Worm (Caenorhabditis elegans) whole organism, early embryonic: ENCODE measurements around the gene srlf-22.
A peak's percentile ranks its signal among the peaks of the same experiment; 100 is the strongest.

Source experiments
- B0310.2 ChIP-seq: sonication (generic microtip); optimal IDR thresholded peaks from 2 replicates; lab custom pipeline; 2016; ENCODE audit warnings: mild to moderate bottlenecking, missing genetic modification characterization, missing compliant biosample characterization
- F13C5.2 ChIP-seq: sonication (generic microtip); optimal IDR thresholded peaks from 2 replicates; lab custom pipeline; 2017; ENCODE audit warnings: mild to moderate bottlenecking, missing genetic modification characterization, inconsistent platforms, missing compliant biosample characterization
- aly-1 ChIP-seq: sonication (generic microtip); optimal IDR thresholded peaks from 2 replicates; lab custom pipeline; 2016; ENCODE audit warnings: missing genetic modification characterization, missing compliant biosample characterization
- ama-1 ChIP-seq: fragments of 150-350 bp; optimal IDR thresholded peaks from 2 replicates; lab custom pipeline; 2014
- ceh-13 ChIP-seq: fragments of 200-800 bp; sonication (Bioruptor generic); optimal IDR thresholded peaks from 2 replicates; lab custom pipeline; 2018; ENCODE audit warnings: mild to moderate bottlenecking, missing genetic modification characterization, missing compliant biosample characterization
- ceh-36 ChIP-seq: sonication (generic microtip); optimal IDR thresholded peaks from 2 replicates; lab custom pipeline; 2016; ENCODE audit warnings: missing genetic modification characterization, inconsistent platforms, missing compliant biosample characterization
- ets-7 ChIP-seq: sonication (generic microtip); optimal IDR thresholded peaks from 2 replicates; lab custom pipeline; 2016; ENCODE audit warnings: missing genotype, missing genetic modification characterization, missing compliant biosample characterization
- flt-1 ChIP-seq: fragments of 200-800 bp; sonication (Bioruptor generic); IDR thresholded peaks from 2 replicates; pipeline ENCODE4 v1.3.6; 2022; ENCODE audit warnings: missing genetic modification characterization, missing compliant biosample characterization
- hmbx-1 ChIP-seq: sonication (generic microtip); optimal IDR thresholded peaks from 2 replicates; lab custom pipeline; 2016; ENCODE audit warnings: mild to moderate bottlenecking, missing genetic modification characterization, missing compliant biosample characterization
- hmg-4 ChIP-seq: fragments of 200-800 bp; sonication (Bioruptor generic); optimal IDR thresholded peaks from 2 replicates; lab custom pipeline; 2018; ENCODE audit warnings: mild to moderate bottlenecking, missing genetic modification characterization, missing compliant biosample characterization
- hnd-1 ChIP-seq: sonication (generic microtip); optimal IDR thresholded peaks from 2 replicates; lab custom pipeline; 2016; ENCODE audit warnings: missing genetic modification characterization, missing compliant biosample characterization
- pes-1 ChIP-seq: fragments of 200-800 bp; sonication (Bioruptor generic); IDR thresholded peaks from 2 replicates; pipeline ENCODE4 v1.3.6; 2022; ENCODE audit warnings: missing genetic modification reagents, missing genetic modification characterization, missing compliant biosample characterization
- scrt-1 ChIP-seq: fragments of 200-800 bp; sonication (Bioruptor generic); IDR thresholded peaks from 2 replicates; pipeline ENCODE4 v1.3.6; 2022; ENCODE audit warnings: missing genetic modification characterization, missing compliant biosample characterization
- sea-1 ChIP-seq: fragments of 200-800 bp; sonication (Bioruptor generic); conservative IDR thresholded peaks from 2 replicates; pipeline ENCODE4 v1.3.6; 2022; ENCODE audit warnings: missing genetic modification characterization, missing compliant biosample characterization
- tbx-11 ChIP-seq: fragments of 200-800 bp; sonication (Bioruptor generic); IDR thresholded peaks from 2 replicates; pipeline ENCODE4 v1.3.6; 2022; ENCODE audit warnings: missing genetic modification characterization, missing compliant biosample characterization
- tbx-37 ChIP-seq: fragments of 200-800 bp; sonication (Bioruptor generic); conservative IDR thresholded peaks from 2 replicates; pipeline ENCODE4 v1.3.6; 2022; ENCODE audit warnings: missing genetic modification reagents, missing genetic modification characterization, missing compliant biosample characterization
- tra-4 ChIP-seq: sonication (generic microtip); optimal IDR thresholded peaks from 2 replicates; lab custom pipeline; 2017; ENCODE audit warnings: missing genetic modification characterization, missing compliant biosample characterization

srlf-22 gene

ce11 chrV:854966-855365 is 36.0 kb upstream of the srlf-22 start, which contains the start of gene K09C6.9:
K09C6.9 (minus strand) TSS chrV:855066.
- no peak for TF ChIP-seq B0310.2 (tag; lab: Kevin White, UChicago)
- TF ChIP-seq ceh-36 (tag; lab: Kevin White, UChicago), result no peak
- TF ChIP-seq ets-7 (tag; lab: Kevin White, UChicago), result no peak
- TF ChIP-seq hmg-4, result no peak
- no peak for TF ChIP-seq hnd-1 (tag; lab: Kevin White, UChicago)
- TF ChIP-seq ceh-13 (GFP tag; lab: Kevin White, UChicago), result no peak

- TF ChIP-seq B0310.2 (tag; lab: Kevin White, UChicago) (no peak), ceh-13 (GFP tag; lab: Kevin White, UChicago) (no peak), hmg-4 (no peak), tbx-37 (GFP tag; lab: Robert Waterston, UW) (no peak), F13C5.2 (tag; lab: Kevin White, UChicago) (no peak), flt-1 (GFP tag; lab: Robert Waterston, UW) (no peak), pes-1 (GFP tag; lab: Robert Waterston, UW) (no peak), hnd-1 (tag; lab: Kevin White, UChicago) (no peak), aly-1 (tag; lab: Kevin White, UChicago) (no peak), sea-1 (GFP tag; lab: Robert Waterston, UW) (no peak), hmbx-1 (tag; lab: Kevin White, UChicago) (no peak), tbx-11 (GFP tag; lab: Robert Waterston, UW) (no peak), ama-1 (lab: Kevin White, UChicago) (no peak), ceh-36 (tag; lab: Kevin White, UChicago) (no peak), tra-4 (tag; lab: Kevin White, UChicago) (no peak), scrt-1 (GFP tag; lab: Robert Waterston, UW) (no peak), ets-7 (tag; lab: Kevin White, UChicago) (no peak)
Measured at ce11 chrV:856549-856948, 34.4 kb upstream of the srlf-22 start, which contains the start of gene K09C6.2. K09C6.2 (plus strand) TSS chrV:856849.

ce11 chrV:858841-859456 is 32.0 kb upstream of the srlf-22 start:
- TF ChIP-seq pes-1 (GFP tag; lab: Robert Waterston, UW) (peak; percentile 62), flt-1 (GFP tag; lab: Robert Waterston, UW) (peak; percentile 44; the same call in 1 of the 2 replicates), tbx-37 (GFP tag; lab: Robert Waterston, UW) (no peak)

ce11 chrV:866729-867128 is 24.2 kb upstream of the srlf-22 start, which contains the start of gene T02B11.3:
T02B11.3 (minus strand) TSS chrV:866829.
- no peak for TF ChIP-seq ets-7 (tag; lab: Kevin White, UChicago)
- no peak for TF ChIP-seq ceh-36 (tag; lab: Kevin White, UChicago)
- no peak for TF ChIP-seq aly-1 (tag; lab: Kevin White, UChicago)
- no peak for TF ChIP-seq B0310.2 (tag; lab: Kevin White, UChicago)
- no peak for TF ChIP-seq pes-1 (GFP tag; lab: Robert Waterston, UW)
- TF ChIP-seq hmbx-1 (tag; lab: Kevin White, UChicago), result no peak
- no peak for TF ChIP-seq F13C5.2 (tag; lab: Kevin White, UChicago)
- no peak for TF ChIP-seq ceh-13 (GFP tag; lab: Kevin White, UChicago)

- TF ChIP-seq pes-1 (GFP tag; lab: Robert Waterston, UW), result no peak
- no peak for TF ChIP-seq sea-1 (GFP tag; lab: Robert Waterston, UW)
Measured at ce11 chrV:871029-871428, 19.9 kb upstream of the srlf-22 start, which contains the start of gene T02B11.4. T02B11.4 (minus strand) TSS chrV:871129.

- no peak for TF ChIP-seq B0310.2 (tag; lab: Kevin White, UChicago)
- no peak for TF ChIP-seq F13C5.2 (tag; lab: Kevin White, UChicago)
- no peak for TF ChIP-seq pes-1 (GFP tag; lab: Robert Waterston, UW)
- no peak for TF ChIP-seq hmg-4
- TF ChIP-seq tbx-11 (GFP tag; lab: Robert Waterston, UW), result no peak
Measured at ce11 chrV:875945-876344, 15.0 kb upstream of the srlf-22 start, which contains the start of gene T02B11.9. T02B11.9 (plus strand) TSS chrV:876245.

ce11 chrV:878567-878966 is 12.4 kb upstream of the srlf-22 start, which contains the start of gene T02B11.8:
T02B11.8 (minus strand) TSS chrV:878667.
- TF ChIP-seq sea-1 (GFP tag; lab: Robert Waterston, UW) (no peak), F13C5.2 (tag; lab: Kevin White, UChicago) (no peak), pes-1 (GFP tag; lab: Robert Waterston, UW) (no peak), scrt-1 (GFP tag; lab: Robert Waterston, UW) (no peak), hnd-1 (tag; lab: Kevin White, UChicago) (no peak), tbx-11 (GFP tag; lab: Robert Waterston, UW) (no peak), ama-1 (lab: Kevin White, UChicago) (no peak), ets-7 (tag; lab: Kevin White, UChicago) (no peak), tra-4 (tag; lab: Kevin White, UChicago) (no peak), flt-1 (GFP tag; lab: Robert Waterston, UW) (no peak), B0310.2 (tag; lab: Kevin White, UChicago) (no peak), hmbx-1 (tag; lab: Kevin White, UChicago) (no peak)

- TF ChIP-seq scrt-1 (GFP tag; lab: Robert Waterston, UW) (no peak), tra-4 (tag; lab: Kevin White, UChicago) (no peak), F13C5.2 (tag; lab: Kevin White, UChicago) (no peak)
Measured at ce11 chrV:879171-879570, 11.8 kb upstream of the srlf-22 start, which contains the start of gene srg-53. srg-53 (plus strand) TSS chrV:879471.
